Fruit fly (Drosophila melanogaster) whole organism, adult: ENCODE measurements around the gene bab1.

Experiments
- CG11617 ChIP-seq: fragments of 200-800 bp; sonication (Bioruptor generic); optimal IDR thresholded peaks from 2 replicates; lab custom pipeline; 2017; ENCODE audit warnings: mild to moderate bottlenecking, missing biosample characterization, missing genetic modification reagents, missing genetic modification characterization
- CG12768 ChIP-seq: fragments of 200-800 bp; sonication (Bioruptor generic); optimal IDR thresholded peaks from 2 replicates; lab custom pipeline; 2017; ENCODE audit warnings: missing biosample characterization, missing genetic modification characterization, mild to moderate bottlenecking, moderate library complexity, missing genetic modification reagents
- CG14711 ChIP-seq: fragments of 200-800 bp; sonication (Bioruptor generic); optimal IDR thresholded peaks from 2 replicates; lab custom pipeline; 2018; ENCODE audit warnings: missing biosample characterization, mild to moderate bottlenecking, missing genetic modification characterization, moderate library complexity
- CG1620 ChIP-seq: fragments of 200-800 bp; sonication (Bioruptor generic); optimal IDR thresholded peaks from 2 replicates; lab custom pipeline; 2016; ENCODE audit warnings: missing biosample characterization, missing genetic modification characterization
- CG33017 ChIP-seq: fragments of 200-800 bp; sonication (Bioruptor generic); optimal IDR thresholded peaks from 2 replicates; lab custom pipeline; 2018; ENCODE audit warnings: missing biosample characterization, mild to moderate bottlenecking, missing genetic modification characterization, moderate library complexity
- CG5204 ChIP-seq: fragments of 200-800 bp; sonication (Bioruptor generic); optimal IDR thresholded peaks from 2 replicates; lab custom pipeline; 2016; ENCODE audit warnings: missing biosample characterization, missing genetic modification characterization
- CG7045 ChIP-seq: fragments of 200-800 bp; sonication (Bioruptor generic); optimal IDR thresholded peaks from 2 replicates; lab custom pipeline; 2017; ENCODE audit warnings: missing biosample characterization, mild to moderate bottlenecking, missing genetic modification characterization
- CG7101 ChIP-seq: fragments of 200-800 bp; sonication (Bioruptor generic); optimal IDR thresholded peaks from 2 replicates; lab custom pipeline; 2018; ENCODE audit warnings: missing biosample characterization, mild to moderate bottlenecking, missing genetic modification characterization, moderate library complexity
- Clk ChIP-seq: fragments of 200-800 bp; sonication (Bioruptor generic); optimal IDR thresholded peaks from 2 replicates; lab custom pipeline; 2017; ENCODE audit warnings: missing biosample characterization, missing genetic modification characterization
- Crg-1 ChIP-seq: fragments of 200-800 bp; sonication (Bioruptor generic); optimal IDR thresholded peaks from 2 replicates; lab custom pipeline; 2016; ENCODE audit warnings: missing biosample characterization, missing genetic modification characterization
- Hr96 ChIP-seq: fragments of 200-800 bp; sonication (Bioruptor generic); optimal IDR thresholded peaks from 2 replicates; lab custom pipeline; 2016; ENCODE audit warnings: missing biosample characterization, missing genetic modification characterization
- Mnt ChIP-seq: fragments of 200-800 bp; sonication (Bioruptor generic); optimal IDR thresholded peaks from 2 replicates; lab custom pipeline; 2016; ENCODE audit warnings: missing biosample characterization, mild to moderate bottlenecking, missing genetic modification characterization
- bab1 ChIP-seq: fragments of 200-800 bp; sonication (Bioruptor generic); optimal IDR thresholded peaks from 3 replicates; lab custom pipeline; 2019; ENCODE audit warnings: missing biosample characterization, mild to moderate bottlenecking, missing genetic modification characterization, moderate library complexity
- cic ChIP-seq: fragments of 200-800 bp; sonication (Bioruptor generic); optimal IDR thresholded peaks from 2 replicates; lab custom pipeline; 2017; ENCODE audit warnings: missing biosample characterization, mild to moderate bottlenecking, missing genetic modification characterization, moderate library complexity
- cnc ChIP-seq, 2 experiments: fragments of >200 bp; optimal IDR thresholded peaks; 2 replicates each; lab custom pipeline; 2017
- kay ChIP-seq: fragments of 200-800 bp; sonication (Bioruptor generic); peaks from one replicate; lab custom pipeline; 2016; ENCODE audit warnings: missing biosample characterization, missing genetic modification characterization, borderline replicate concordance
- ovo ChIP-seq: fragments of 200-800 bp; sonication (Bioruptor generic); optimal IDR thresholded peaks from 2 replicates; lab custom pipeline; 2016; ENCODE audit warnings: missing biosample characterization, missing genetic modification characterization
- pad ChIP-seq: fragments of 200-800 bp; sonication (Bioruptor generic); optimal IDR thresholded peaks from 3 replicates; lab custom pipeline; 2017; ENCODE audit warnings: missing biosample characterization, missing genetic modification characterization, mild to moderate bottlenecking, moderate library complexity, missing genetic modification reagents
- tj ChIP-seq: fragments of 200-800 bp; sonication (Bioruptor generic); optimal IDR thresholded peaks from 3 replicates; lab custom pipeline; 2017; ENCODE audit warnings: missing biosample characterization, mild to moderate bottlenecking, missing genetic modification characterization, moderate library complexity
- toe ChIP-seq: fragments of 200-800 bp; sonication (Bioruptor generic); optimal IDR thresholded peaks from 2 replicates; lab custom pipeline; 2016; ENCODE audit warnings: missing biosample characterization, missing genetic modification characterization

Gene bab1

DNA sequence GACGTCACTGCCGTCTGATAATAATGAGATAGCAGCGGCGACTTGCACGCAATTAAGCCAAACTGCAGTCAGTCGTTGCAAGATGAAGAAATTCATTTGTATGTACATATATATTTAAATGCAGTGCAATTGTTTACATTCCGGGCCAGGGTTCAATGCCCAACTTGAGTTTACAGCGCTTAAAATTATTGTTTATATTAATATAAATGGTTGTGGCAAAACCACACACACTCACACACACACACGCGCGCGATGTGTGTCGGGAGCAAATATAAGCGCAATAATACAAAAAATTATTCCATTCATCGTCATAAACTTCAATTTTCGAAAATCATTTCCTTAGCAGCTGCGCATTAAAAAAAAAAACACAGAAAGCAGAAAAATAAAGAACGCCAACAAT is 10.9 kb downstream of the bab1 start:
- no peak for TF ChIP-seq ovo
- TF ChIP-seq CG5204 (GFP tag; lab: Kevin White, UChicago), result no peak
- TF ChIP-seq CG11617 (GFP tag; lab: Kevin White, UChicago), result no peak
- TF ChIP-seq bab1, result no peak
- no peak for TF ChIP-seq kay (GFP tag; lab: Kevin White, UChicago)
- no peak for TF ChIP-seq CG33017 (tag; lab: Kevin White, UChicago)
- TF ChIP-seq CG12768, result no peak
- TF ChIP-seq CG7045 (GFP tag; lab: Kevin White, UChicago), result no peak
- no peak for TF ChIP-seq Hr96
- no peak for TF ChIP-seq cic
- TF ChIP-seq tj, result no peak
- TF ChIP-seq toe, result no peak
- no peak for TF ChIP-seq CG14711 (tag; lab: Kevin White, UChicago)
- no peak for TF ChIP-seq CG1620 (GFP tag; lab: Kevin White, UChicago)
- TF ChIP-seq Crg-1 (GFP tag; lab: Kevin White, UChicago), result no peak
- no peak for TF ChIP-seq pad (GFP tag; lab: Kevin White, UChicago)
- no peak for TF ChIP-seq cnc (optimal IDR thresholded peaks at IDR 0.05; lab: Kevin White, UChicago)
- no peak for TF ChIP-seq Mnt

- TF ChIP-seq kay (GFP tag; lab: Kevin White, UChicago) (no peak), cic (no peak), Mnt (no peak), pad (GFP tag; lab: Kevin White, UChicago) (no peak), cnc (optimal IDR thresholded peaks at IDR 0.05; lab: Kevin White, UChicago) (no peak), tj (no peak), CG12768 (no peak), Clk (GFP tag; lab: Kevin White, UChicago) (no peak), ovo (no peak), CG5204 (GFP tag; lab: Kevin White, UChicago) (no peak), CG14711 (tag; lab: Kevin White, UChicago) (no peak), Hr96 (no peak), CG7045 (GFP tag; lab: Kevin White, UChicago) (no peak), toe (no peak), Crg-1 (GFP tag; lab: Kevin White, UChicago) (no peak), CG1620 (GFP tag; lab: Kevin White, UChicago) (no peak), bab1 (no peak)
Observed at dm6 chr3L:1089278-1089677, 11.6 kb downstream of the bab1 start.

DNA sequence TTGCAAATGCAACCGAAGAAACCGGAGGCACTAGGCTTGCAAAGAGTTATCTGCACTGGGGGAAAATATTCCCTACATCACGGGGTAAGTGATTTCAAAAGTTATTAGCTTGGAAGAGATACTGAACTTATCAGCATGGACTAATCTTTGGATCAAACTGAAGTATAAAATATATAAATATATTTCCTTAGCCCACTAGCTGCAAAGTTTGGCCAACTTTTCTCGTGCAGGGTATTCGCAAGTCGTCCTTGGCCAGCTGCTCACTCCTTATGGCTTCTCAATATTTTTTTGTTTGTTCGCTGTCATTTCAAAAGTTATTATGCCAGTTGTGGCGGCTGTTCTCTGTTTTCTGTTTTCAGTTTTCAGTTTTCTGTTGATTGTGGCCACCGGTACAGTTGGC is 12.7 kb downstream of the bab1 start:
- TF ChIP-seq Clk (GFP tag; lab: Kevin White, UChicago) (no peak), tj (no peak), CG33017 (tag; lab: Kevin White, UChicago) (no peak), pad (GFP tag; lab: Kevin White, UChicago) (no peak), CG7101 (no peak), CG11617 (GFP tag; lab: Kevin White, UChicago) (no peak), toe (no peak), cnc (optimal IDR thresholded peaks at IDR 0.05; lab: Kevin White, UChicago) (no peak), bab1 (no peak), CG5204 (GFP tag; lab: Kevin White, UChicago) (no peak), CG14711 (tag; lab: Kevin White, UChicago) (no peak), cic (no peak), kay (GFP tag; lab: Kevin White, UChicago) (no peak)

DNA sequence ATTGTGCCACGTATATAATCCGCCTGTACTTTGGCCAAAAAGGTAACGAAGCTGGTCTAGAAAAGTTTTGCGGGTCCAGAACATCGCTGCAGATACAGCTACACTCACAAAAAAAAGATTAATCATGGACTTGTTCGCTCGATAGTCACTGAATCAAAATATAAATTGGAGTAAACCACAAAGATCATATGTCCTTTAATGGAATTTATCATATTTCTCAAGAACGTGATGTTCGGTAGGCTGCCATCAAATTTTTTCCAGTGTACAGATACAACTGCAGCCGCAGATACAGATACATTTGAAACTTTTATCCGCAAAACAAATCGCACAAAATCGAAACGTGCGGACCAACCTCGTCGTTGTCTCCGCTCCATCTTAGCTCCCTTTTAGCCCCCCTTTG is 13.6 kb downstream of the bab1 start:
- TF ChIP-seq CG14711 (tag; lab: Kevin White, UChicago) (no peak), bab1 (no peak), tj (no peak), CG12768 (no peak), CG1620 (GFP tag; lab: Kevin White, UChicago) (no peak), kay (GFP tag; lab: Kevin White, UChicago) (no peak), CG7045 (GFP tag; lab: Kevin White, UChicago) (no peak), Clk (GFP tag; lab: Kevin White, UChicago) (no peak), CG11617 (GFP tag; lab: Kevin White, UChicago) (no peak), toe (no peak), Mnt (no peak), Crg-1 (GFP tag; lab: Kevin White, UChicago) (no peak), pad (GFP tag; lab: Kevin White, UChicago) (no peak), CG33017 (tag; lab: Kevin White, UChicago) (no peak), Hr96 (no peak)

DNA sequence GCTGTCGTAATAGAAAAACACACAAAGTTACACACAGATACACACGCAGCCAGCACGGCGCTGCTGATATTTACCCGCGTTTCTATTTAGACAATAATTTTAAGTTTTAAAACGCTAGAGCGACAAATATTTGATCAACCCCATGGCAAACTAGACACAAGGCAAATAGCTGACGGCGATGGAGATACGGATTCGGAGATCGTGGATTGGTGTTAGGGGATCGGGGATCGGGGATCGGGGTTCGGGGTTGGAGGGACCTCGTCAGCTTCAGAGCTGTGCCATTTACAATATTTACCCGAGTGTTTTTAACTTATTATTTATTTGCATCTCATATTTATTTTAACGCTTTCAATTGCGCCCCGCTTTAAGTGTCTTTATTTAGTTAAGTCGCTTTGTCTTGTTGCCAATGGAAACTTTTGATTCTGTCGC is 14.6 kb downstream of the bab1 start:
- peak; percentile 58 for TF ChIP-seq CG33017 (tag; lab: Kevin White, UChicago)
- peak; percentile 17 for TF ChIP-seq tj
- TF ChIP-seq Mnt, result peak; percentile 11
- TF ChIP-seq CG1620 (GFP tag; lab: Kevin White, UChicago), result no peak
- peak; percentile 65 for TF ChIP-seq CG12768
- TF ChIP-seq cnc (optimal IDR thresholded peaks at IDR 0.05; lab: Kevin White, UChicago), result no peak
- TF ChIP-seq Clk (GFP tag; lab: Kevin White, UChicago), result peak; percentile 53
- no peak for TF ChIP-seq bab1
- peak; percentile 79 for TF ChIP-seq CG11617 (GFP tag; lab: Kevin White, UChicago)
- no peak for TF ChIP-seq toe
- peak; percentile 66 for TF ChIP-seq cic
- no peak for TF ChIP-seq kay (GFP tag; lab: Kevin White, UChicago)
- no peak for TF ChIP-seq Hr96
- peak; percentile 16 for TF ChIP-seq CG5204 (GFP tag; lab: Kevin White, UChicago)
- TF ChIP-seq ovo, result peak; percentile 58
- peak; percentile 68 for TF ChIP-seq Crg-1 (GFP tag; lab: Kevin White, UChicago)
- peak; percentile 79 for TF ChIP-seq CG7101
- TF ChIP-seq pad (GFP tag; lab: Kevin White, UChicago), result peak; percentile 49
- peak; percentile 53 for TF ChIP-seq CG14711 (tag; lab: Kevin White, UChicago)
- peak; percentile 90 for TF ChIP-seq CG7045 (GFP tag; lab: Kevin White, UChicago)

- TF ChIP-seq CG7045 (GFP tag; lab: Kevin White, UChicago) (no peak), bab1 (peak; percentile 62), CG33017 (tag; lab: Kevin White, UChicago) (no peak), Mnt (no peak)
Observed at dm6 chr3L:1084380-1085097, 16.4 kb downstream of the bab1 start.
